Worm (Caenorhabditis elegans) whole organism, L3 larva: ENCODE data around the gene F38A6.4.

Source experiments
- aly-2 ChIP-seq: fragments of 150-350 bp; optimal IDR thresholded peaks from 2 replicates; lab custom pipeline; 2014; ENCODE audit warnings: missing biosample characterization, missing genetic modification characterization
- fkh-10 ChIP-seq: sonication (generic microtip); optimal IDR thresholded peaks from 2 replicates; lab custom pipeline; 2017; ENCODE audit warnings: missing biosample characterization, missing genetic modification reagents, missing genetic modification characterization
- jun-1 ChIP-seq: fragments of 150-350 bp; optimal IDR thresholded peaks from 2 replicates; lab custom pipeline; 2014; ENCODE audit warnings: missing biosample characterization, missing genetic modification reagents, missing genetic modification characterization
- mdl-1 ChIP-seq: fragments of 150-350 bp; optimal IDR thresholded peaks from 2 replicates; lab custom pipeline; 2014; ENCODE audit warnings: missing biosample characterization, missing genetic modification characterization
- nhr-11 ChIP-seq: fragments of 150-350 bp; optimal IDR thresholded peaks from 2 replicates; lab custom pipeline; 2014; ENCODE audit warnings: missing biosample characterization, missing genetic modification characterization
- nhr-25 ChIP-seq: sonication (generic microtip); optimal IDR thresholded peaks from 2 replicates; lab custom pipeline; 2017; ENCODE audit warnings: missing biosample characterization, missing genetic modification characterization
- nhr-43 ChIP-seq: sonication (generic microtip); optimal IDR thresholded peaks from 2 replicates; lab custom pipeline; 2016; ENCODE audit warnings: mild to moderate bottlenecking, missing genetic modification characterization, missing compliant biosample characterization; ENCODE audit not compliant: poor library complexity, severe bottlenecking
- nhr-77 ChIP-seq: fragments of 150-350 bp; optimal IDR thresholded peaks from 2 replicates; lab custom pipeline; 2014; ENCODE audit warnings: missing biosample characterization, missing genetic modification characterization
- pha-4 ChIP-seq: fragments of 150-350 bp; optimal IDR thresholded peaks from 2 replicates; lab custom pipeline; 2014; ENCODE audit warnings: missing biosample characterization, missing genetic modification reagents, missing genetic modification characterization
- pqm-1 ChIP-seq: fragments of 150-350 bp; optimal IDR thresholded peaks from 2 replicates; lab custom pipeline; 2017; ENCODE audit warnings: missing biosample characterization, missing genetic modification characterization, inconsistent platforms
- snpc-4 ChIP-seq: fragments of 150-350 bp; optimal IDR thresholded peaks from 2 replicates; lab custom pipeline; 2014; ENCODE audit warnings: missing biosample characterization, missing genetic modification characterization
- tbx-2 ChIP-seq: sonication (generic microtip); optimal IDR thresholded peaks from 2 replicates; lab custom pipeline; 2016; ENCODE audit warnings: mild to moderate bottlenecking, missing genetic modification characterization, missing compliant biosample characterization
- zag-1 ChIP-seq: fragments of 150-350 bp; optimal IDR thresholded peaks from 2 replicates; lab custom pipeline; 2014; ENCODE audit warnings: missing biosample characterization, missing genetic modification characterization
- ztf-4 ChIP-seq: fragments of 150-350 bp; optimal IDR thresholded peaks from 2 replicates; lab custom pipeline; 2014; ENCODE audit warnings: missing biosample characterization, missing genetic modification characterization

- TF ChIP-seq aly-2 (tag; lab: Kevin White, UChicago): no peak
- TF ChIP-seq nhr-43: no peak
- no peak for TF ChIP-seq pha-4
- TF ChIP-seq nhr-25 (tag; lab: Kevin White, UChicago): no peak
- no peak for TF ChIP-seq jun-1 (tag; lab: Kevin White, UChicago)
- TF ChIP-seq mdl-1: no peak
- TF ChIP-seq fkh-10: no peak
- TF ChIP-seq tbx-2 (tag; lab: Kevin White, UChicago): no peak
- TF ChIP-seq snpc-4 (tag; lab: Kevin White, UChicago): no peak
- TF ChIP-seq ztf-4 (tag; lab: Kevin White, UChicago): no peak
- TF ChIP-seq zag-1 (tag; lab: Kevin White, UChicago): no peak
- no peak for TF ChIP-seq nhr-77
- no peak for TF ChIP-seq nhr-11 (tag; lab: Kevin White, UChicago)
- TF ChIP-seq pqm-1 (tag; lab: Kevin White, UChicago): no peak
Measured at ce11 chrV:20746805-20747204, 28.4 kb downstream of the F38A6.4 start.
